Worm (Caenorhabditis elegans): ENCODE data around the gene slrp-1.

slrp-1 gene

DNA sequence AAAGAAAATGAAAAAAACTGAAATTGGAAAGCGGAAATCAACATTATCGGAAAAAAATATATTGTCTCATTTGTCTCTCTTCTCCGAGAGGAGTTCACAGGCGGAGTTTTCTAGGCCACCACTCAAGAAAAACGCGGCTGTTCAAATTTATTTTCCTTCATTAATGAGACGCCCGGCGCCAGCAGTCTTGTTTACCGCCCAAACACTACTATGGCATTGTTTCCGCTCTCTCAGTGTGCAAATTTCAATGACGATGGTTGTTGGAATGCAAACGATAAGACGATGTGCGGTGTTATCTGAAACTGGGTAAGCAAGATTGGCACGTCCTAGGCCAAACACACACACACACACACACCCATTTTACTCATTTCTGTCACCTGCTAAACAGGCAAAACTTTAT lies 8.9 kb upstream of the slrp-1 start, which contains the start of gene cav-2:
cav-2 (plus strand) TSS at position 359 of the 400 bp plus-strand sequence.
- TF ChIP-seq hmbx-1 (tag; optimal IDR thresholded peaks at IDR 0.05) (no peak), F13C5.2 (tag; optimal IDR thresholded peaks at IDR 0.05) (no peak), ceh-13 (GFP tag; optimal IDR thresholded peaks at IDR 0.05) (no peak), hnd-1 (tag; optimal IDR thresholded peaks at IDR 0.05) (no peak), tbx-11 (GFP tag; IDR thresholded peaks at IDR 0.05) (no peak), flt-1 (GFP tag; IDR thresholded peaks at IDR 0.05) (no peak), hmg-4 (GFP tag; optimal IDR thresholded peaks at IDR 0.05) (no peak), tra-4 (tag; optimal IDR thresholded peaks at IDR 0.05) (no peak), tbx-37 (GFP tag; conservative IDR thresholded peaks at IDR 0.05) (peak; percentile 63), scrt-1 (GFP tag; IDR thresholded peaks at IDR 0.05) (peak; percentile 52; the same call in 1 of the 2 replicates), ama-1 (optimal IDR thresholded peaks at IDR 0.05) (no peak)

DNA sequence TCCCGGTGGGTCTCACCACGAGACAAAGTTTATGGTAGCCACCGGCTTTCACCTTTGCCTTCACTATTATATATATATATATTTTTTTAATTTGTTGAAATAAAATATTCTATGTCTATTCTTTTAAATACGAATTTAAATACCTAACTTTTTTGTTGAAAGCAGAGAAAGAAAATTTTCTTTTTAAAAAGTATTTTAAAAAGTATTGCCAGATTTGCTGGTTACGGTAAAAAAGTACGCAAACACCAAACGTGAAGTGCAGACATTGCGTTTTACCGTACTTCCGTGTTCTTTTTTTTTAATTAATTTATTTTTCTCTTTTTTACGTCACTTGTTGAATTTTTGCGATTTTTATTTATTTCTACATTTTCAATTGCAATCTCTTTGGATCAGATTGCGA lies 5.7 kb upstream of the slrp-1 start, which contains the start of gene C56A3.8:
C56A3.8 (plus strand) TSS at position 301 of the 400 bp plus-strand sequence.
- TF ChIP-seq F13C5.2 (tag; optimal IDR thresholded peaks at IDR 0.05) (no peak), pes-1 (GFP tag; IDR thresholded peaks at IDR 0.05) (no peak), ceh-36 (tag; optimal IDR thresholded peaks at IDR 0.05) (no peak), hnd-1 (tag; optimal IDR thresholded peaks at IDR 0.05) (no peak), tbx-37 (GFP tag; conservative IDR thresholded peaks at IDR 0.05) (no peak), sea-1 (GFP tag; conservative IDR thresholded peaks at IDR 0.05) (no peak), ets-7 (tag; optimal IDR thresholded peaks at IDR 0.05) (no peak), scrt-1 (GFP tag; IDR thresholded peaks at IDR 0.05) (no peak), tbx-11 (GFP tag; IDR thresholded peaks at IDR 0.05) (no peak), ama-1 (optimal IDR thresholded peaks at IDR 0.05) (no peak), ceh-13 (GFP tag; optimal IDR thresholded peaks at IDR 0.05) (no peak)

- TF ChIP-seq sea-1 (GFP tag; conservative IDR thresholded peaks at IDR 0.05) (no peak), tbx-11 (GFP tag; IDR thresholded peaks at IDR 0.05) (no peak)
Measured at ce11 chrV:13562748-13563147, 2.9 kb upstream of the slrp-1 start.

DNA sequence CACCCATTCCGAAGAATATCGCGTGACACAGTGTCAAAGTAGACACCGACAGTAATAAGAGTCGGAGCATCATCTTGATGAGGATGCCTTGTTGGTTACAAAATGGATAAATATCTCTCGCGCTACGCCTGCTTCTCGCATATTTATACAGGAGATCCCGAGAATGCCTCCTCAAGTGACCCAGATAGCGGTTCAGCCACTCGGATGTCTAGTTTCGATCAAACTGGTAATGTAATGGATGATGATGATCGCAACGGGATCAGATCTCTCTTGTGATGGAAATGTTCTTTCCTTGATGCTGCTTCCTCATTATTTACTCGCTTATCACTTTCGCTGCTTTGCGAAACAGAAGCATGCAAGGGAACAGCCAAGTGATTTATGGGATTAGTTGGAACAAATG lies 1.8 kb upstream of the slrp-1 start, which contains the start of gene grl-17:
grl-17 (minus strand) TSS at position 101 of the 400 bp plus-strand sequence.
- no peak for TF ChIP-seq ama-1 (optimal IDR thresholded peaks at IDR 0.05)
- no peak for TF ChIP-seq ceh-13 (GFP tag; optimal IDR thresholded peaks at IDR 0.05)
- TF ChIP-seq tbx-11 (GFP tag; IDR thresholded peaks at IDR 0.05), result no peak
- TF ChIP-seq F13C5.2 (tag; optimal IDR thresholded peaks at IDR 0.05), result no peak
- TF ChIP-seq hmbx-1 (tag; optimal IDR thresholded peaks at IDR 0.05), result no peak
- no peak for TF ChIP-seq tbx-37 (GFP tag; conservative IDR thresholded peaks at IDR 0.05)
- TF ChIP-seq pes-1 (GFP tag; IDR thresholded peaks at IDR 0.05), result no peak
- TF ChIP-seq flt-1 (GFP tag; IDR thresholded peaks at IDR 0.05), result no peak

ce11 chrV:13565197-13565596 lies 466 bp upstream of the slrp-1 start:
- TF ChIP-seq tra-4 (tag; optimal IDR thresholded peaks at IDR 0.05) (no peak), tbx-37 (GFP tag; conservative IDR thresholded peaks at IDR 0.05) (no peak), ets-7 (tag; optimal IDR thresholded peaks at IDR 0.05) (no peak)

DNA sequence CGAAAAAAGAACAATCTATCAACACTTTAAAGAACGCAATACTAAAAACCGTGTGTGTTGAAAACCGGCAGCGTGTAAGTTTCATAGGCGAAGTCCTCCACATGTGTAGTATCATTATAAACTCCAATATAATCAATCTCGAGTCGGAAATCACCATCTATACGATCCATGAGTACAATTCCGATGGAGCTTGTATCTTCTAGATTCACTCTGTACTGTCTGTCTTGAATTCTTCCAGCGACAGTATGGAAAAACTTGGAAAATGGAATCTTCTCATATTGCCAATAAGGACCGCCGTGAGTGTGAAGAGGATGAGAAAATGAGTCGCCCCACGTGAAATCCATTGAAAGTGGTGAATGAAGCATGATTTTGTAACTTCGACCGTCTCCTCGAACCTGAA lies 1.3 kb downstream of the slrp-1 start:
- TF ChIP-seq pes-1 (GFP tag; IDR thresholded peaks at IDR 0.05), result no peak
- TF ChIP-seq hmg-4 (GFP tag; optimal IDR thresholded peaks at IDR 0.05), result no peak
- TF ChIP-seq tra-4 (tag; optimal IDR thresholded peaks at IDR 0.05), result no peak
- no peak for TF ChIP-seq F13C5.2 (tag; optimal IDR thresholded peaks at IDR 0.05)
- no peak for TF ChIP-seq tbx-11 (GFP tag; IDR thresholded peaks at IDR 0.05)
- TF ChIP-seq ceh-36 (tag; optimal IDR thresholded peaks at IDR 0.05), result no peak
- TF ChIP-seq tbx-37 (GFP tag; conservative IDR thresholded peaks at IDR 0.05), result no peak
- TF ChIP-seq ceh-13 (GFP tag; optimal IDR thresholded peaks at IDR 0.05), result no peak
- no peak for TF ChIP-seq B0310.2 (tag; optimal IDR thresholded peaks at IDR 0.05)
- no peak for TF ChIP-seq sea-1 (GFP tag; conservative IDR thresholded peaks at IDR 0.05)
- TF ChIP-seq ama-1 (optimal IDR thresholded peaks at IDR 0.05), result no peak
- TF ChIP-seq hmbx-1 (tag; optimal IDR thresholded peaks at IDR 0.05), result no peak
- TF ChIP-seq scrt-1 (GFP tag; IDR thresholded peaks at IDR 0.05), result no peak
- TF ChIP-seq aly-1 (tag; optimal IDR thresholded peaks at IDR 0.05), result no peak

ce11 chrV:13568533-13568932 lies 2.9 kb downstream of the slrp-1 start, which contains the start of the genes nuaf-1 and bir-2:
TSS of gene nuaf-1 (minus strand) at chrV:13568630.
TSS of gene bir-2 (plus strand) at chrV:13568850.
- no peak for TF ChIP-seq hnd-1 (tag; optimal IDR thresholded peaks at IDR 0.05)
- TF ChIP-seq F13C5.2 (tag; optimal IDR thresholded peaks at IDR 0.05), result no peak
- no peak for TF ChIP-seq tbx-37 (GFP tag; conservative IDR thresholded peaks at IDR 0.05)
- no peak for TF ChIP-seq pes-1 (GFP tag; IDR thresholded peaks at IDR 0.05)
- no peak for TF ChIP-seq scrt-1 (GFP tag; IDR thresholded peaks at IDR 0.05)
- no peak for TF ChIP-seq ets-7 (tag; optimal IDR thresholded peaks at IDR 0.05)
- no peak for TF ChIP-seq tra-4 (tag; optimal IDR thresholded peaks at IDR 0.05)
- no peak for TF ChIP-seq aly-1 (tag; optimal IDR thresholded peaks at IDR 0.05)
- no peak for TF ChIP-seq ceh-13 (GFP tag; optimal IDR thresholded peaks at IDR 0.05)
- no peak for TF ChIP-seq ceh-36 (tag; optimal IDR thresholded peaks at IDR 0.05)
- no peak for TF ChIP-seq sea-1 (GFP tag; conservative IDR thresholded peaks at IDR 0.05)
- no peak for TF ChIP-seq tbx-11 (GFP tag; IDR thresholded peaks at IDR 0.05)
- no peak for TF ChIP-seq ama-1 (optimal IDR thresholded peaks at IDR 0.05)

ce11 chrV:13571714-13572258 lies 6.1 kb downstream of the slrp-1 start, which contains the start of gene C50B8.4:
TSS of gene C50B8.4 (plus strand) at chrV:13572012.
- no peak for TF ChIP-seq tra-4 (tag; optimal IDR thresholded peaks at IDR 0.05)
- TF ChIP-seq scrt-1 (GFP tag; IDR thresholded peaks at IDR 0.05), result no peak
- no peak for TF ChIP-seq hnd-1 (tag; optimal IDR thresholded peaks at IDR 0.05)
- no peak for TF ChIP-seq hmbx-1 (tag; optimal IDR thresholded peaks at IDR 0.05)
- no peak for TF ChIP-seq ceh-36 (tag; optimal IDR thresholded peaks at IDR 0.05)
- TF ChIP-seq tbx-11 (GFP tag; IDR thresholded peaks at IDR 0.05), result no peak
- no peak for TF ChIP-seq tbx-37 (GFP tag; conservative IDR thresholded peaks at IDR 0.05)
- TF ChIP-seq aly-1 (tag; optimal IDR thresholded peaks at IDR 0.05), result no peak
- TF ChIP-seq pes-1 (GFP tag; IDR thresholded peaks at IDR 0.05), result no peak
- no peak for TF ChIP-seq hmg-4 (GFP tag; optimal IDR thresholded peaks at IDR 0.05)
- no peak for TF ChIP-seq sea-1 (GFP tag; conservative IDR thresholded peaks at IDR 0.05)
- TF ChIP-seq ama-1 (optimal IDR thresholded peaks at IDR 0.05), result no peak
- no peak for TF ChIP-seq ets-7 (tag; optimal IDR thresholded peaks at IDR 0.05)
- TF ChIP-seq flt-1 (GFP tag; IDR thresholded peaks at IDR 0.05), result no peak
- no peak for TF ChIP-seq B0310.2 (tag; optimal IDR thresholded peaks at IDR 0.05)
- no peak for TF ChIP-seq ceh-13 (GFP tag; optimal IDR thresholded peaks at IDR 0.05)
- no peak for TF ChIP-seq F13C5.2 (tag; optimal IDR thresholded peaks at IDR 0.05)

All from whole organism, early embryonic.